Worm (Caenorhabditis elegans) whole organism, L2 larva: ENCODE results near the gene pkhm-2.
A peak's percentile ranks its signal among the peaks of the same experiment; 100 is the strongest.

ENCODE experiments used
- C34F6.9 ChIP-seq: fragments of 150-350 bp; optimal IDR thresholded peaks from 2 replicates; lab custom pipeline; 2014; ENCODE audit warnings: missing biosample characterization, missing genetic modification characterization
- F13H6.1 ChIP-seq: sonication (generic microtip); optimal IDR thresholded peaks from 2 replicates; lab custom pipeline; 2016; ENCODE audit warnings: missing genetic modification characterization, missing compliant biosample characterization
- R02D3.7 ChIP-seq: fragments of 150-350 bp; optimal IDR thresholded peaks from 2 replicates; lab custom pipeline; 2014; ENCODE audit warnings: missing biosample characterization, missing genetic modification characterization
- Y55F3AM.14 ChIP-seq: fragments of 200-800 bp; sonication (Bioruptor generic); optimal IDR thresholded peaks from 2 replicates; lab custom pipeline; 2018; ENCODE audit warnings: mild to moderate bottlenecking, missing genetic modification characterization, missing compliant biosample characterization
- ZK546.5 ChIP-seq: sonication (generic microtip); optimal IDR thresholded peaks from 2 replicates; lab custom pipeline; 2017; ENCODE audit warnings: missing biosample characterization, missing genetic modification characterization
- alr-1 ChIP-seq: fragments of 150-350 bp; optimal IDR thresholded peaks from 2 replicates; lab custom pipeline; 2014; ENCODE audit warnings: missing biosample characterization, missing genetic modification characterization
- ama-1 ChIP-seq: fragments of 150-350 bp; optimal IDR thresholded peaks from 2 replicates; lab custom pipeline; 2018; ENCODE audit warnings: inconsistent platforms
- blmp-1 ChIP-seq: sonication (generic microtip); optimal IDR thresholded peaks from 2 replicates; lab custom pipeline; 2017; ENCODE audit warnings: missing genetic modification characterization, mild to moderate bottlenecking, missing compliant biosample characterization, antibody characterized with exemption, moderate library complexity; ENCODE audit not compliant: insufficient read depth
- ceh-16 ChIP-seq: fragments of 150-350 bp; optimal IDR thresholded peaks from 2 replicates; lab custom pipeline; 2014; ENCODE audit warnings: missing biosample characterization, missing genetic modification characterization
- ceh-82 ChIP-seq: fragments of 150-350 bp; optimal IDR thresholded peaks from 2 replicates; lab custom pipeline; 2014; ENCODE audit warnings: missing biosample characterization, missing genetic modification characterization
- crh-2 ChIP-seq: sonication (generic microtip); optimal IDR thresholded peaks from 2 replicates; lab custom pipeline; 2017; ENCODE audit warnings: missing biosample characterization, missing genetic modification characterization
- dmd-4 ChIP-seq: sonication (generic microtip); optimal IDR thresholded peaks from 2 replicates; lab custom pipeline; 2017; ENCODE audit warnings: missing biosample characterization, missing genetic modification characterization
- egl-27 ChIP-seq: sonication (generic microtip); optimal IDR thresholded peaks from 3 replicates; lab custom pipeline; 2017; ENCODE audit warnings: missing biosample characterization, missing genetic modification reagents, missing genetic modification characterization
- elt-1 ChIP-seq: fragments of 150-350 bp; optimal IDR thresholded peaks from 2 replicates; lab custom pipeline; 2014; ENCODE audit warnings: missing biosample characterization, missing genetic modification characterization
- elt-3 ChIP-seq: sonication (generic microtip); optimal IDR thresholded peaks from 2 replicates; lab custom pipeline; 2017; ENCODE audit warnings: missing biosample characterization, missing genetic modification characterization
- fos-1 ChIP-seq: fragments of 150-350 bp; optimal IDR thresholded peaks from 2 replicates; lab custom pipeline; 2014; ENCODE audit warnings: missing biosample characterization, missing genetic modification characterization
- gmeb-1 ChIP-seq: fragments of 150-350 bp; optimal IDR thresholded peaks from 2 replicates; lab custom pipeline; 2014; ENCODE audit warnings: missing biosample characterization, missing genetic modification characterization
- lin-13 ChIP-seq: fragments of 150-350 bp; optimal IDR thresholded peaks from 2 replicates; lab custom pipeline; 2014; ENCODE audit warnings: missing biosample characterization, missing genetic modification reagents, missing genetic modification characterization
- lin-39 ChIP-seq: fragments of 150-350 bp; optimal IDR thresholded peaks from 2 replicates; lab custom pipeline; 2014; ENCODE audit warnings: missing biosample characterization, missing genetic modification reagents, missing genetic modification characterization
- lsy-2 ChIP-seq, 2 experiments: fragments of 150-350 bp in 1 of 2; sonication (generic microtip) in 1 of 2; optimal IDR thresholded peaks; 2 replicates each; lab custom pipeline; 2014 to 2017; ENCODE audit warnings: missing biosample characterization in 2 of 2, missing genetic modification characterization in 2 of 2
- mab-5 ChIP-seq: fragments of 150-350 bp; optimal IDR thresholded peaks from 2 replicates; lab custom pipeline; 2014; ENCODE audit warnings: missing biosample characterization, missing genetic modification characterization
- mbf-1 ChIP-seq: sonication (generic microtip); optimal IDR thresholded peaks from 2 replicates; lab custom pipeline; 2017; ENCODE audit warnings: missing biosample characterization, missing genetic modification characterization
- mdl-1 ChIP-seq, 2 experiments: fragments of 150-350 bp in 1 of 2; sonication (generic microtip) in 1 of 2; optimal IDR thresholded peaks; 2 replicates each; lab custom pipeline; 2017; ENCODE audit warnings: missing biosample characterization in 2 of 2, missing genetic modification characterization in 2 of 2
- nhr-10 ChIP-seq: sonication (generic microtip); optimal IDR thresholded peaks from 2 replicates; lab custom pipeline; 2017; ENCODE audit warnings: missing biosample characterization, missing genetic modification characterization
- nhr-12 ChIP-seq: fragments of 150-350 bp; optimal IDR thresholded peaks from 2 replicates; lab custom pipeline; 2014; ENCODE audit warnings: missing biosample characterization, missing genetic modification characterization
- nhr-129 ChIP-seq: fragments of 150-350 bp; optimal IDR thresholded peaks from 2 replicates; lab custom pipeline; 2014; ENCODE audit warnings: missing biosample characterization, missing genetic modification characterization
- nhr-21 ChIP-seq: fragments of 150-350 bp; optimal IDR thresholded peaks from 2 replicates; lab custom pipeline; 2014; ENCODE audit warnings: missing biosample characterization, missing genetic modification characterization
- nhr-23 ChIP-seq: fragments of 150-350 bp; optimal IDR thresholded peaks from 2 replicates; lab custom pipeline; 2014; ENCODE audit warnings: missing biosample characterization, missing genetic modification reagents, missing genetic modification characterization
- nhr-237 ChIP-seq: fragments of 150-350 bp; optimal IDR thresholded peaks from 2 replicates; lab custom pipeline; 2014; ENCODE audit warnings: missing biosample characterization, missing genetic modification characterization
- nhr-25 ChIP-seq: fragments of 150-350 bp; sonication (generic microtip); optimal IDR thresholded peaks from 3 replicates; lab custom pipeline; 2014; ENCODE audit warnings: missing biosample characterization, missing genetic modification characterization
- nhr-6 ChIP-seq: fragments of 150-350 bp; optimal IDR thresholded peaks from 2 replicates; lab custom pipeline; 2014; ENCODE audit warnings: missing biosample characterization, missing genetic modification characterization
- nhr-77 ChIP-seq: fragments of 150-350 bp; optimal IDR thresholded peaks from 2 replicates; lab custom pipeline; 2014; ENCODE audit warnings: missing biosample characterization, missing genetic modification characterization
- sem-4 ChIP-seq: fragments of 150-350 bp; optimal IDR thresholded peaks from 2 replicates; lab custom pipeline; 2014; ENCODE audit warnings: missing biosample characterization, missing genetic modification reagents, missing genetic modification characterization
- skn-1 ChIP-seq: sonication (generic microtip); optimal IDR thresholded peaks from 2 replicates; lab custom pipeline; 2017; ENCODE audit warnings: missing biosample characterization, missing genetic modification characterization
- sma-3 ChIP-seq: sonication (generic microtip); optimal IDR thresholded peaks from 2 replicates; lab custom pipeline; 2016; ENCODE audit warnings: missing genetic modification reagents, missing genetic modification characterization, missing compliant biosample characterization
- sma-9 ChIP-seq, 2 experiments: fragments of 150-350 bp in 1 of 2; sonication (generic microtip) in 1 of 2; optimal IDR thresholded peaks; 2 replicates each; lab custom pipeline; 2014 to 2016; ENCODE audit warnings: missing genetic modification characterization in 2 of 2, mild to moderate bottlenecking in 1 of 2, missing biosample characterization in 1 of 2, missing compliant biosample characterization in 1 of 2, missing genetic modification reagents in 1 of 2, moderate library complexity in 1 of 2
- unc-39 ChIP-seq: fragments of 150-350 bp; optimal IDR thresholded peaks from 2 replicates; lab custom pipeline; 2014; ENCODE audit warnings: missing biosample characterization, missing genetic modification characterization
- unc-55 ChIP-seq: fragments of 150-350 bp; sonication (generic microtip); optimal IDR thresholded peaks from 3 replicates; lab custom pipeline; 2014; ENCODE audit warnings: missing biosample characterization, missing genetic modification reagents, missing genetic modification characterization
- unc-62 ChIP-seq: fragments of 150-350 bp; optimal IDR thresholded peaks from 2 replicates; lab custom pipeline; 2014; ENCODE audit warnings: missing biosample characterization, missing genetic modification reagents, missing genetic modification characterization
- zag-1 ChIP-seq: fragments of 150-350 bp; optimal IDR thresholded peaks from 2 replicates; lab custom pipeline; 2014; ENCODE audit warnings: missing biosample characterization, missing genetic modification characterization
- ztf-11 ChIP-seq: sonication (generic microtip); optimal IDR thresholded peaks from 2 replicates; lab custom pipeline; 2017; ENCODE audit warnings: missing biosample characterization, missing genetic modification characterization
- ztf-4 ChIP-seq: fragments of 150-350 bp; optimal IDR thresholded peaks from 2 replicates; lab custom pipeline; 2014; ENCODE audit warnings: missing biosample characterization, missing genetic modification characterization

Gene pkhm-2

DNA sequence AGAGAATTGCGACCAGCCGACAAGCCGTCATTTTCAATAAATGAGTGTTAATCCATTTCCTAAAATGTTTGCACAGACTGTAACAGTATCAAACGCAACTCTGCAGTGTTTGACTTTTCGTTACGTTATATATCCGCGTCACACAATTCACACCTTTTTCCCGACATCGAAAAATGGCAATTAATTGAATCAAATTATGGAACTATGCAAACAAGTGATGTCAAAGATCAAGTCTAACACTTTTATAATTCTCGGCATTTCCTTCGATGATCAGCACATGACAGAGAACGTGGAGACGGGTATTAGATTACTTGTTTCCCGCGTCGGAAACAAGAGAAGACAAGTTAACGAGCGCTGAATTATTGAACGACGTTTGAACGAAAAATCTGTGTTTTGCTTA is 13.0 kb upstream of the pkhm-2 start, which contains the start of gene phat-6:
TSS of gene phat-6 (minus strand) at position 101 of the 400 bp plus-strand sequence.
- peak; percentile 22 for TF ChIP-seq sma-9 (GFP tag; optimal IDR thresholded peaks at IDR 0.05; lab: Kevin White, UChicago)
- no peak for TF ChIP-seq sma-9 (tag; optimal IDR thresholded peaks at IDR 0.05; lab: Kevin White, UChicago)
- TF ChIP-seq ama-1 (lab: Kevin White, UChicago), result no peak
- TF ChIP-seq, all 48 proteins: peak for 1

DNA sequence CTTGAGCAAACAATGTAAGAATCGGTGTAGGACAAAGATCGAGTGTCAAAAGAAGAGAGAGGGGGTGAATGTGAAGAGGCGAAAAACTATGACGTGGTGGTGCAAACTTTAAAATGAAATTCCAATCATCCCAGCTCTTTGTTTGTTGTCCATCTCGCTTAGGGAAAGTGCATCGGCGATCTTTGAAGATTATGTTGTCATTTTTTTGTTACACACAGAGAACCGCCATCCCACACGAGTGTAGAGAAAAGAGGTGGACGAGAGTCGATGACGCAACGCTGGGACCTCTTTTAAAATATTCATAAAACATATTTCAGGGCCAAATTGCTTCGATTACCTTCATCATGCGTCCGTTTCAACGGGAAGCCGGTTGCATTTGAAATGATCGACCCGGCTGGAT is 10.1 kb upstream of the pkhm-2 start:
- no peak for TF ChIP-seq skn-1
- TF ChIP-seq F13H6.1 (tag; lab: Kevin White, UChicago), result peak; percentile 11
- peak; percentile 8 for TF ChIP-seq sma-9 (GFP tag; optimal IDR thresholded peaks at IDR 0.05; lab: Kevin White, UChicago)
- no peak for TF ChIP-seq sma-9 (tag; optimal IDR thresholded peaks at IDR 0.05; lab: Kevin White, UChicago)
- TF ChIP-seq crh-2 (tag; lab: Kevin White, UChicago), result peak; percentile 14
- no peak for TF ChIP-seq elt-3 (tag; lab: Kevin White, UChicago)
- no peak for TF ChIP-seq sma-3
- no peak for TF ChIP-seq lin-39 (tag; lab: Kevin White, UChicago)
- TF ChIP-seq unc-55 (GFP tag; lab: Kevin White, UChicago), result peak; percentile 61
- TF ChIP-seq blmp-1 (tag; lab: Kevin White, UChicago), result no peak

DNA sequence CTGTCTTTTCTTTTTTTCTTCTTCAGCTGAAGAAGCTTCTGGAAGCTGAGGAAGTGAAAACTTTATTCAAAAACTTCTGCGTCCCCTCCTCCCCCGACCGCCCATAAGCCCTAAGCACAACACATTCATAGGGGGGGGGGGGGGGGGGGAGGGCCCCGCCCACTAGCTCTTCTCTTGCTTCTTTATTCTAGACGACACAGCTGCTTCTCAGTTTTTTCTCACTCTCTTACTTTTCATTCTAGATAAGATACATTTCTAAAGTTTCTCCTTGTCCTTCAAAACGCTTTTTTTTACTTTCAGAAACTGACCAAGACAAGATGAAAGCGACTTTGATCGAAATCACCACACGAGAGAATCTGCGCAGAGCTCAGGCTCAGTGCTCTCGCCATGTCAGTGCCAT is 8.6 kb upstream of the pkhm-2 start, which contains the start of gene T10B10.4:
TSS of gene T10B10.4 (plus strand) at position 301 of the 400 bp plus-strand sequence.
- TF ChIP-seq lin-13 (GFP tag; lab: Kevin White, UChicago), result no peak
- no peak for TF ChIP-seq lin-39 (tag; lab: Kevin White, UChicago)
- no peak for TF ChIP-seq nhr-10
- TF ChIP-seq mab-5, result no peak
- TF ChIP-seq nhr-12, result no peak
- TF ChIP-seq nhr-77 (tag; lab: Kevin White, UChicago), result no peak
- TF ChIP-seq nhr-23 (tag; lab: Kevin White, UChicago), result no peak
- no peak for TF ChIP-seq unc-62 (GFP tag; lab: Kevin White, UChicago)
- TF ChIP-seq lsy-2 (tag; optimal IDR thresholded peaks at IDR 0.05; lab: Kevin White, UChicago), result no peak
- TF ChIP-seq mbf-1 (tag; lab: Kevin White, UChicago), result no peak
- TF ChIP-seq sma-9 (GFP tag; optimal IDR thresholded peaks at IDR 0.05; lab: Kevin White, UChicago), result no peak
- TF ChIP-seq sma-9 (tag; optimal IDR thresholded peaks at IDR 0.05; lab: Kevin White, UChicago), result no peak
- TF ChIP-seq egl-27 (tag; lab: Kevin White, UChicago), result no peak
- no peak for TF ChIP-seq R02D3.7 (tag; lab: Kevin White, UChicago)
- TF ChIP-seq Y55F3AM.14 (GFP tag; lab: Kevin White, UChicago), result no peak
- TF ChIP-seq fos-1 (tag; lab: Kevin White, UChicago), result no peak
- TF ChIP-seq F13H6.1 (tag; lab: Kevin White, UChicago), result no peak
- no peak for TF ChIP-seq nhr-21
- no peak for TF ChIP-seq alr-1 (tag; lab: Kevin White, UChicago)
- TF ChIP-seq nhr-25 (tag; lab: Kevin White, UChicago), result no peak
- TF ChIP-seq nhr-6, result no peak

DNA sequence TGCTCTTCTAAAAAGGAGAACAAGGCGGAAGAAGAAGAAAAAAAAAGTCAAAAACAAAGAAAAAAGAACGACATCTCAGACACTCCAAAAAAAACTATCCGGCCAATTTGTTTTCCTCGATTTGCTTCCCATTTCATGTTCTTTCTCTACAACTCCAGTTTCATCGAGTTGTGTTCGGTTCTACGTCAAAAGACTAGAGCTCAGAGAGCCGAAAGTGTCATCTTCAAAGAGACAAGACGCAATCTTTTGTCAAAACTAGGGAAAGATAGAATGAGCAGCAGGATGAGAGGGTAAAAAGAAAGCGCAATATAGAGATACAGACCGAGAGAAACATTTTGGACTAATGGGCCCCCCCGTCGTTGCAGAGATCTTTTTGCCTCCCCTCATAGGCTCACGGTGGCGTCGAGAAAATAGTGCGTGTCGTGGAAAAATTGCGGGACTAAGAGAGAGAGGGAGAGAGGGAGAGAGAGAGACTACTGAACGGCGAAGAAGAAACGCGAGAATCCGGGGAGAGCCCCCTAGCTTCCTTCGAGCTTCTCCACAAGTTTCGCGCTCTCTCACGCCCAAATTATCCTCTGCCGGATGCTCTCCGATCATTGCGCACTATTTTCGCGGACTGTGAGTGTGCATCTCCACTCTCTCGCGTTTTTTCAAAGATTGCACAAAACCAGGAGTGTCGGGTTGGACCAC is 7.9 kb upstream of the pkhm-2 start:
- TF ChIP-seq mbf-1 (tag; lab: Kevin White, UChicago) (no peak), R02D3.7 (tag; lab: Kevin White, UChicago) (no peak), nhr-23 (tag; lab: Kevin White, UChicago) (no peak), zag-1 (tag; lab: Kevin White, UChicago) (peak; percentile 79), sma-9 (GFP tag; optimal IDR thresholded peaks at IDR 0.05; lab: Kevin White, UChicago) (peak; percentile 87), sma-9 (tag; optimal IDR thresholded peaks at IDR 0.05; lab: Kevin White, UChicago) (no peak), ztf-11 (no peak), unc-39 (no peak), nhr-10 (no peak), dmd-4 (tag; lab: Kevin White, UChicago) (no peak), gmeb-1 (tag; lab: Kevin White, UChicago) (no peak), nhr-237 (no peak), C34F6.9 (tag; lab: Kevin White, UChicago) (peak; percentile 75), F13H6.1 (tag; lab: Kevin White, UChicago) (peak; percentile 95), nhr-21 (peak; percentile 9), mdl-1 (tag; optimal IDR thresholded peaks at IDR 0.05; lab: Kevin White, UChicago) (peak; percentile 43 to 58), fos-1 (tag; lab: Kevin White, UChicago) (peak; percentile 5), ceh-16 (tag; lab: Kevin White, UChicago) (no peak), sma-3 (no peak), nhr-12 (no peak), blmp-1 (tag; lab: Kevin White, UChicago) (no peak), ceh-82 (peak; percentile 23), crh-2 (tag; lab: Kevin White, UChicago) (peak; percentile 71), unc-55 (GFP tag; lab: Kevin White, UChicago) (peak; percentile 82), sem-4 (tag; lab: Kevin White, UChicago) (peak; percentile 84), nhr-6 (no peak), nhr-129 (tag; lab: Kevin White, UChicago) (peak; percentile 86), lin-39 (tag; lab: Kevin White, UChicago) (no peak), lsy-2 (tag; optimal IDR thresholded peaks at IDR 0.05; lab: Kevin White, UChicago) (peak in 1 of 2 experiments; percentile 72), ZK546.5 (tag; lab: Kevin White, UChicago) (no peak), mab-5 (peak; percentile 79), ztf-4 (tag; lab: Kevin White, UChicago) (peak; percentile 85), egl-27 (tag; lab: Kevin White, UChicago) (peak; percentile 77), alr-1 (tag; lab: Kevin White, UChicago) (no peak), elt-1 (no peak), elt-3 (tag; lab: Kevin White, UChicago) (no peak)
